Worm (Caenorhabditis elegans): ENCODE results near the gene cfp-1.

- no peak for TF ChIP-seq him-1 (tag; optimal IDR thresholded peaks at IDR 0.05)
- TF ChIP-seq W03F9.2 (tag; optimal IDR thresholded peaks at IDR 0.05): no peak
- TF ChIP-seq dao-5 (tag; optimal IDR thresholded peaks at IDR 0.05): no peak
Measured at ce11 chrIV:14114357-14114756, 37.1 kb downstream of the cfp-1 start.

Measured in whole organism, L4/young adult.